Worm (Caenorhabditis elegans) whole organism, L1 larva: Measurements from ENCODE around the gene ZK377.15.

Source experiments
- C16A3.4 ChIP-seq: fragments of 150-350 bp; optimal IDR thresholded peaks from 2 replicates; lab custom pipeline; 2014; ENCODE audit warnings: missing biosample characterization, missing genetic modification characterization
- C34B4.2 ChIP-seq: sonication (generic microtip); optimal IDR thresholded peaks from 2 replicates; lab custom pipeline; 2017; ENCODE audit warnings: mild to moderate bottlenecking, missing genetic modification characterization, missing compliant biosample characterization
- F16B12.6 ChIP-seq: fragments of 150-350 bp; optimal IDR thresholded peaks from 2 replicates; lab custom pipeline; 2014; ENCODE audit warnings: missing biosample characterization, missing genetic modification characterization
- Y116A8C.19 ChIP-seq: sonication (generic microtip); optimal IDR thresholded peaks from 2 replicates; lab custom pipeline; 2016; ENCODE audit warnings: missing compliant biosample characterization, missing genetic modification characterization, borderline replicate concordance
- aha-1 ChIP-seq: fragments of 150-350 bp; optimal IDR thresholded peaks from 2 replicates; lab custom pipeline; 2014; ENCODE audit warnings: missing biosample characterization, missing genetic modification characterization
- ceh-82 ChIP-seq, 3 experiments: fragments of 150-350 bp in 1 of 3; sonication (generic microtip) in 2 of 3; optimal IDR thresholded peaks; 2 replicates each; lab custom pipeline; 2014 to 2017; ENCODE audit warnings: missing biosample characterization in 3 of 3, missing genetic modification characterization in 3 of 3
- dpl-1 ChIP-seq, 3 experiments: fragments of 150-350 bp in 2 of 3; sonication (generic microtip) in 1 of 3; optimal IDR thresholded peaks; 2 replicates each; lab custom pipeline; 2014 to 2017; ENCODE audit warnings: missing biosample characterization in 3 of 3, missing genetic modification characterization in 3 of 3, missing genetic modification reagents in 3 of 3
- efl-1 ChIP-seq, 4 experiments: fragments of 150-350 bp; optimal IDR thresholded peaks in 3 of 4; peaks in 1 of 4; 1 replicate in 1 of 4; 2 replicates in 3 of 4; lab custom pipeline; 2014; ENCODE audit warnings: missing biosample characterization in 2 of 4, missing genetic modification characterization in 2 of 4, missing genetic modification reagents in 2 of 4
- efl-3 ChIP-seq: fragments of 200-800 bp; sonication (Bioruptor generic); optimal IDR thresholded peaks from 2 replicates; lab custom pipeline; 2018; ENCODE audit warnings: mild to moderate bottlenecking, missing genetic modification characterization, missing compliant biosample characterization
- elt-3 ChIP-seq, 6 experiments: fragments of 150-350 bp in 1 of 6; sonication (generic microtip); optimal IDR thresholded peaks; 2 replicates each; lab custom pipeline; 2017 to 2018; ENCODE audit warnings: missing biosample characterization in 6 of 6, missing genetic modification characterization in 6 of 6, inconsistent platforms in 1 of 6
- fkh-4 ChIP-seq: sonication (generic microtip); optimal IDR thresholded peaks from 2 replicates; lab custom pipeline; 2016; ENCODE audit warnings: missing compliant biosample characterization, missing genetic modification characterization, borderline replicate concordance
- fos-1 ChIP-seq: fragments of 150-350 bp; optimal IDR thresholded peaks from 2 replicates; lab custom pipeline; 2014; ENCODE audit warnings: missing biosample characterization, missing genetic modification characterization
- isw-1 ChIP-seq: fragments of 200-800 bp; sonication (Bioruptor generic); IDR thresholded peaks from 2 replicates; pipeline ENCODE4 v1.3.6; 2022; ENCODE audit warnings: missing genetic modification characterization, missing compliant biosample characterization
- jun-1 ChIP-seq: fragments of 150-350 bp; optimal IDR thresholded peaks from 2 replicates; lab custom pipeline; 2014; ENCODE audit warnings: missing biosample characterization, missing genetic modification reagents, missing genetic modification characterization
- lin-13 ChIP-seq: fragments of 150-350 bp; optimal IDR thresholded peaks from 2 replicates; lab custom pipeline; 2014; ENCODE audit warnings: missing biosample characterization, missing genetic modification reagents, missing genetic modification characterization
- lin-14 ChIP-seq: fragments of 200-800 bp; sonication (Bioruptor generic); optimal IDR thresholded peaks from 2 replicates; lab custom pipeline; 2018; ENCODE audit warnings: mild to moderate bottlenecking, missing genetic modification characterization, moderate library complexity, missing compliant biosample characterization
- lin-15B ChIP-seq: fragments of 150-350 bp; sonication (generic microtip); optimal IDR thresholded peaks from 3 replicates; lab custom pipeline; 2014; ENCODE audit warnings: missing biosample characterization, missing genetic modification characterization
- lin-39 ChIP-seq: fragments of 150-350 bp; optimal IDR thresholded peaks from 2 replicates; lab custom pipeline; 2014; ENCODE audit warnings: missing biosample characterization, missing genetic modification reagents, missing genetic modification characterization
- lir-3 ChIP-seq: sonication (generic microtip); optimal IDR thresholded peaks from 2 replicates; lab custom pipeline; 2016; ENCODE audit warnings: mild to moderate bottlenecking, missing genetic modification characterization, moderate library complexity, missing compliant biosample characterization; ENCODE audit not compliant: poor library complexity
- mab-9 ChIP-seq: fragments of 200-800 bp; sonication (Bioruptor generic); IDR thresholded peaks from 2 replicates; pipeline ENCODE4 v1.3.6; 2022; ENCODE audit warnings: missing genetic modification reagents, missing genetic modification characterization, missing compliant biosample characterization
- nhr-11 ChIP-seq: fragments of 150-350 bp; optimal IDR thresholded peaks from 2 replicates; lab custom pipeline; 2014; ENCODE audit warnings: missing biosample characterization, missing genetic modification characterization
- nhr-19 ChIP-seq: fragments of 200-800 bp; sonication (Bioruptor generic); conservative IDR thresholded peaks from 2 replicates; pipeline ENCODE4 v1.3.6; 2022; ENCODE audit warnings: missing genetic modification characterization, missing compliant biosample characterization
- nhr-20 ChIP-seq: sonication (generic microtip); optimal IDR thresholded peaks from 2 replicates; lab custom pipeline; 2016; ENCODE audit warnings: mild to moderate bottlenecking, missing genetic modification characterization, missing compliant biosample characterization
- nhr-237 ChIP-seq: fragments of 150-350 bp; optimal IDR thresholded peaks from 2 replicates; lab custom pipeline; 2014; ENCODE audit warnings: missing biosample characterization, missing genetic modification characterization
- nhr-71 ChIP-seq: sonication (generic microtip); optimal IDR thresholded peaks from 2 replicates; lab custom pipeline; 2016; ENCODE audit warnings: mild to moderate bottlenecking, missing genetic modification characterization, moderate library complexity, missing compliant biosample characterization
- nhr-85 ChIP-seq: sonication (generic microtip); peaks from one replicate; lab custom pipeline; 2016; ENCODE audit warnings: missing genetic modification characterization, inconsistent platforms, missing compliant biosample characterization
- pax-3 ChIP-seq: fragments of 200-800 bp; sonication (Bioruptor generic); optimal IDR thresholded peaks from 2 replicates; lab custom pipeline; 2018; ENCODE audit warnings: mild to moderate bottlenecking, missing genetic modification characterization, moderate library complexity, missing compliant biosample characterization
- pqm-1 ChIP-seq: sonication (generic microtip); optimal IDR thresholded peaks from 3 replicates; lab custom pipeline; 2017; ENCODE audit warnings: missing biosample characterization, missing genetic modification characterization
- rnt-1 ChIP-seq: sonication (generic microtip); optimal IDR thresholded peaks from 2 replicates; lab custom pipeline; 2016; ENCODE audit warnings: mild to moderate bottlenecking, missing genetic modification characterization, moderate library complexity, missing compliant biosample characterization
- skn-1 ChIP-seq: fragments of 150-350 bp; optimal IDR thresholded peaks from 2 replicates; lab custom pipeline; 2014; ENCODE audit warnings: missing biosample characterization, missing genetic modification characterization
- sox-4 ChIP-seq: sonication (generic microtip); optimal IDR thresholded peaks from 2 replicates; lab custom pipeline; 2016; ENCODE audit warnings: missing genetic modification characterization, missing compliant biosample characterization
- unc-30 ChIP-seq: sonication (generic microtip); optimal IDR thresholded peaks from 2 replicates; lab custom pipeline; 2017; ENCODE audit warnings: missing biosample characterization, missing genetic modification characterization
- unc-62 ChIP-seq: fragments of 150-350 bp; optimal IDR thresholded peaks from 2 replicates; lab custom pipeline; 2014; ENCODE audit warnings: missing biosample characterization, missing genetic modification reagents, missing genetic modification characterization
- vab-15 ChIP-seq: sonication (generic microtip); optimal IDR thresholded peaks from 2 replicates; lab custom pipeline; 2017; ENCODE audit warnings: missing genotype, mild to moderate bottlenecking, missing genetic modification characterization, missing compliant biosample characterization
- xbp-1 ChIP-seq: sonication (generic microtip); optimal IDR thresholded peaks from 2 replicates; lab custom pipeline; 2016; ENCODE audit warnings: missing genetic modification characterization, missing compliant biosample characterization

ZK377.15 gene

ce11 chrX:3455561-3455960 lies 10.1 kb downstream of the ZK377.15 start:
- TF ChIP-seq pax-3 (tag; lab: Kevin White, UChicago) = no peak
- TF ChIP-seq lin-39 (tag; lab: Kevin White, UChicago) = peak; percentile 15
- no peak for TF ChIP-seq skn-1 (tag; lab: Kevin White, UChicago)
- TF ChIP-seq nhr-85 (tag; lab: Kevin White, UChicago) = no peak
- no peak for TF ChIP-seq jun-1 (tag; lab: Kevin White, UChicago)
- TF ChIP-seq ceh-82 (tag; optimal IDR thresholded peaks at IDR 0.05; lab: Kevin White, UChicago) = no peak
- TF ChIP-seq elt-3 (tag; optimal IDR thresholded peaks at IDR 0.05; lab: Kevin White, UChicago) = no peak
- no peak for TF ChIP-seq fos-1
- TF ChIP-seq rnt-1 = peak; percentile 62
- no peak for TF ChIP-seq vab-15
- TF ChIP-seq nhr-71 (tag; lab: Kevin White, UChicago) = peak; percentile 47
- TF ChIP-seq lin-14 (GFP tag; lab: Kevin White, UChicago) = peak; percentile 85

DNA sequence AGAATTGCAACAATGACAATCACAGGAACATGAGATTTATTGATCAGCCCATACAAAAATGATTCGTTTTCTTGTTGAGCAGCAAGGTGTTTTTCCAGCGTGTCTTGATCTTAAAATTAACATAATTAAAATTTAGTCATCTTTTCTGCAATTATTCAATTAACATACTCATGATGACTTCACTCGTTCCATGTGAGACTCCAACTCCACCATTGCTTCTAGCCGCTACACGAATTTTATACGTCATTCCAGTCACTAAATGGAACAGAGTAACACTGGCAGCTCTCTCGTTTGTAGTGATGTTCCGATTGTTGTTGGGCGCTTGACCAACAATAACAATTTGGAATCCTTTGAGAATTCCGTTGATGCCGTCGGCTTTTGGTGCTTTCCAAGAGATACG lies 11.8 kb downstream of the ZK377.15 start:
- TF ChIP-seq isw-1 (GFP tag; lab: Robert Waterston, UW) (no peak), F16B12.6 (no peak), C16A3.4 (tag; lab: Kevin White, UChicago) (no peak), vab-15 (no peak), efl-3 (GFP tag; lab: Kevin White, UChicago) (no peak), Y116A8C.19 (no peak), unc-30 (tag; lab: Kevin White, UChicago) (no peak)

- TF ChIP-seq pqm-1 (tag; lab: Kevin White, UChicago) (no peak), nhr-19 (no peak), lir-3 (tag; lab: Kevin White, UChicago) (no peak), efl-1 (optimal IDR thresholded peaks at IDR 0.05; lab: Kevin White, UChicago) (no peak), efl-1 (GFP tag; optimal IDR thresholded peaks at IDR 0.05 in 1 of 2; lab: Kevin White, UChicago) (no peak), mab-9 (GFP tag; lab: Robert Waterston, UW) (no peak), C16A3.4 (tag; lab: Kevin White, UChicago) (no peak), lin-13 (no peak), jun-1 (tag; lab: Kevin White, UChicago) (no peak), vab-15 (no peak), nhr-11 (tag; lab: Kevin White, UChicago) (no peak), sox-4 (tag; lab: Kevin White, UChicago) (no peak), fkh-4 (no peak), dpl-1 (GFP tag; optimal IDR thresholded peaks at IDR 0.05; lab: Kevin White, UChicago) (no peak), nhr-20 (tag; lab: Kevin White, UChicago) (no peak), lin-15B (tag; lab: Kevin White, UChicago) (no peak)
Measured at ce11 chrX:3451122-3451521, 14.6 kb downstream of the ZK377.15 start, which contains the start of gene ZK813.5. ZK813.5 (minus strand) TSS chrX:3451222.

DNA sequence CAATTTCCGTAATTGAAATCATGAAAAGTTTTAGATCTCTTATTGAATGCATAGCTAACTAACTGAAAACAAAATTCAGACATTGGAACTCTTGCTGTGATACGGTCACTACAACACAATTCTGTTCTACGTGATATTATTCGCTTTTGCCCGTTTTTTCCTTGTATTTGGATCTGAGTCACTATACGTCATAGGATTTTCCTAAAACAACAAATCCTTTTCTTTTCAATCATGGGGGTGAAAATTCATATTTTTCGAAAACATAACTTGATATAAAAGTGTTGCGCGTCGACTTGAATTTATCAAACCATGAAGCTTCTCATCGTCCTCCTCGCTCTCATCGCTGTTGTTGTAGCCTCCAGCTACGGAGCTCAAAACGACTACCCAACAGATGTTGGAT lies 19.7 kb downstream of the ZK377.15 start, which contains the start of gene ZK813.1:
TSS of gene ZK813.1 (plus strand) at position 301 of the 400 bp plus-strand sequence.
- TF ChIP-seq nhr-237 (tag; lab: Kevin White, UChicago) (no peak), unc-62 (GFP tag; lab: Kevin White, UChicago) (no peak), aha-1 (tag; lab: Kevin White, UChicago) (no peak), elt-3 (tag; optimal IDR thresholded peaks at IDR 0.05; lab: Kevin White, UChicago) (no peak), xbp-1 (tag; lab: Kevin White, UChicago) (no peak), C34B4.2 (tag; lab: Kevin White, UChicago) (no peak), nhr-11 (tag; lab: Kevin White, UChicago) (no peak), isw-1 (GFP tag; lab: Robert Waterston, UW) (no peak)
